Fruit fly (Drosophila melanogaster) whole organism, prepupa: Measurements from ENCODE around the gene Dsp1.

Experiments used
- CG6792 ChIP-seq: fragments of 200-800 bp; sonication (Bioruptor generic); optimal IDR thresholded peaks from 3 replicates; lab custom pipeline; 2016; ENCODE audit warnings: missing biosample characterization, missing genetic modification characterization
- CG8319 ChIP-seq: fragments of 200-800 bp; sonication (Bioruptor generic); optimal IDR thresholded peaks from 3 replicates; lab custom pipeline; 2016; ENCODE audit warnings: missing biosample characterization, missing genetic modification characterization
- Eip93F ChIP-seq: fragments of 200-800 bp; sonication (Bioruptor generic); optimal IDR thresholded peaks from 2 replicates; lab custom pipeline; 2016; ENCODE audit warnings: missing biosample characterization, mild to moderate bottlenecking, missing genetic modification characterization
- Sox15 ChIP-seq: fragments of 200-800 bp; sonication (Bioruptor generic); optimal IDR thresholded peaks from 3 replicates; lab custom pipeline; 2016; ENCODE audit warnings: missing biosample characterization, missing genetic modification characterization
- vri ChIP-seq: fragments of 200-800 bp; sonication (Bioruptor generic); optimal IDR thresholded peaks from 3 replicates; lab custom pipeline; 2016; ENCODE audit warnings: missing biosample characterization, mild to moderate bottlenecking, missing genetic modification characterization

- TF ChIP-seq CG8319 (no peak), Eip93F (no peak), CG6792 (GFP tag; lab: Kevin White, UChicago) (no peak), Sox15 (GFP tag; lab: Kevin White, UChicago) (no peak), vri (no peak)
Observed at dm6 chrX:16330659-16331058, 2.8 kb upstream of the Dsp1 start, which contains the start of gene CG9919.
